Worm (Caenorhabditis elegans) whole organism, young adult: Measurements from ENCODE around the gene bgal-2.

ENCODE experiments used
- B0019.2 ChIP-seq: fragments of 200-800 bp; sonication (Bioruptor generic); conservative IDR thresholded peaks from 2 replicates; pipeline ENCODE4 v1.3.6; 2022; ENCODE audit warnings: missing genetic modification reagents, missing genetic modification characterization, missing compliant biosample characterization
- B0261.1 ChIP-seq: sonication (generic microtip); optimal IDR thresholded peaks from 2 replicates; lab custom pipeline; 2016; ENCODE audit warnings: mild to moderate bottlenecking, missing genetic modification characterization, moderate library complexity, missing compliant biosample characterization
- B0336.3 ChIP-seq: fragments of 200-800 bp; sonication (Bioruptor generic); IDR thresholded peaks from 2 replicates; pipeline ENCODE4 v1.3.6; 2022; ENCODE audit warnings: missing genetic modification characterization, missing compliant biosample characterization
- C17E4.6 ChIP-seq: fragments of 200-800 bp; sonication (Bioruptor generic); IDR thresholded peaks from 2 replicates; pipeline ENCODE4 v1.3.6; 2022; ENCODE audit warnings: missing genetic modification reagents, missing genetic modification characterization, missing compliant biosample characterization
- F39B2.1 ChIP-seq: fragments of 200-800 bp; sonication (Bioruptor generic); IDR thresholded peaks from 2 replicates; pipeline ENCODE4 v1.3.6; 2022; ENCODE audit warnings: missing genetic modification reagents, missing genetic modification characterization, missing compliant biosample characterization
- F49E8.2 ChIP-seq: sonication (generic microtip); optimal IDR thresholded peaks from 3 replicates; lab custom pipeline; 2017; ENCODE audit warnings: missing genetic modification characterization, mild to moderate bottlenecking, missing compliant biosample characterization, antibody characterized with exemption, moderate library complexity; ENCODE audit not compliant: insufficient read depth
- F52B5.7 ChIP-seq: sonication (generic microtip); optimal IDR thresholded peaks from 2 replicates; lab custom pipeline; 2016; ENCODE audit warnings: mild to moderate bottlenecking, missing genetic modification characterization, missing compliant biosample characterization
- F55B11.4 ChIP-seq: sonication (generic microtip); optimal IDR thresholded peaks from 2 replicates; lab custom pipeline; 2016; ENCODE audit warnings: missing compliant biosample characterization, missing genetic modification characterization, borderline replicate concordance; ENCODE audit not compliant: insufficient read depth
- F57A8.1 ChIP-seq: fragments of 200-800 bp; sonication (Bioruptor generic); optimal IDR thresholded peaks from 2 replicates; lab custom pipeline; 2018; ENCODE audit warnings: mild to moderate bottlenecking, missing genetic modification characterization, moderate library complexity, missing compliant biosample characterization
- K11D2.4 ChIP-seq: fragments of 200-800 bp; sonication (Bioruptor generic); IDR thresholded peaks from 2 replicates; pipeline ENCODE4 v1.3.6; 2022; ENCODE audit warnings: missing genetic modification reagents, missing genetic modification characterization, missing compliant biosample characterization
- T07F8.4 ChIP-seq: sonication (generic microtip); optimal IDR thresholded peaks from 2 replicates; lab custom pipeline; 2016; ENCODE audit warnings: mild to moderate bottlenecking, missing genetic modification characterization, moderate library complexity, missing compliant biosample characterization
- Y53F4B.3 ChIP-seq: fragments of 200-800 bp; sonication (Bioruptor generic); IDR thresholded peaks from 2 replicates; pipeline ENCODE4 v1.3.6; 2022; ENCODE audit warnings: missing genetic modification reagents, missing genetic modification characterization, missing compliant biosample characterization
- Y53G8AR.9 ChIP-seq: fragments of 200-800 bp; sonication (Bioruptor generic); conservative IDR thresholded peaks from 2 replicates; pipeline ENCODE4 v1.3.6; 2022; ENCODE audit warnings: missing genetic modification reagents, missing genetic modification characterization, missing compliant biosample characterization
- Y56A3A.18 ChIP-seq: fragments of 200-800 bp; sonication (Bioruptor generic); IDR thresholded peaks from 2 replicates; pipeline ENCODE4 v1.3.6; 2022; ENCODE audit warnings: missing genetic modification reagents, missing genetic modification characterization, missing compliant biosample characterization
- Y67H2A.10 ChIP-seq: fragments of 200-800 bp; sonication (Bioruptor generic); conservative IDR thresholded peaks from 2 replicates; pipeline ENCODE4 v1.3.6; 2022; ENCODE audit warnings: missing genetic modification reagents, missing genetic modification characterization, missing compliant biosample characterization
- Y95B8A.8 ChIP-seq: fragments of 200-800 bp; sonication (Bioruptor generic); IDR thresholded peaks from 2 replicates; pipeline ENCODE4 v1.3.6; 2022; ENCODE audit warnings: missing genetic modification reagents, missing genetic modification characterization, missing compliant biosample characterization
- ZK185.1 ChIP-seq: sonication (generic microtip); optimal IDR thresholded peaks from 2 replicates; lab custom pipeline; 2016; ENCODE audit warnings: mild to moderate bottlenecking, missing genetic modification characterization, missing compliant biosample characterization; ENCODE audit not compliant: poor library complexity, severe bottlenecking
- ama-1 ChIP-seq, 3 experiments: fragments of 150-350 bp in 1 of 3; sonication (generic microtip) in 2 of 3; optimal IDR thresholded peaks; 2 replicates each; lab custom pipeline; 2014 to 2018; ENCODE audit warnings: missing biosample characterization in 2 of 3, missing genetic modification characterization in 2 of 3, missing genetic modification reagents in 2 of 3
- aptf-2 ChIP-seq: fragments of 200-800 bp; sonication (Bioruptor generic); conservative IDR thresholded peaks from 2 replicates; pipeline ENCODE4 v1.3.6; 2022; ENCODE audit warnings: missing genetic modification reagents, missing genetic modification characterization, missing compliant biosample characterization
- bed-1 ChIP-seq: fragments of 200-800 bp; sonication (Bioruptor generic); IDR thresholded peaks from 2 replicates; pipeline ENCODE4 v1.3.6; 2022; ENCODE audit warnings: missing genetic modification reagents, missing genetic modification characterization, missing compliant biosample characterization
- bed-2 ChIP-seq: fragments of 200-800 bp; sonication (Bioruptor generic); IDR thresholded peaks from 2 replicates; pipeline ENCODE4 v1.3.6; 2022; ENCODE audit warnings: missing genetic modification reagents, missing genetic modification characterization, missing compliant biosample characterization
- ccch-3 ChIP-seq: fragments of 200-800 bp; sonication (Bioruptor generic); optimal IDR thresholded peaks from 2 replicates; lab custom pipeline; 2018; ENCODE audit warnings: mild to moderate bottlenecking, missing genetic modification characterization, missing compliant biosample characterization
- cebp-1 ChIP-seq, 2 experiments: fragments of 200-800 bp in 1 of 2; sonication (Bioruptor generic) in 1 of 2; sonication (generic microtip) in 1 of 2; IDR thresholded peaks in 1 of 2; optimal IDR thresholded peaks in 1 of 2; 2 replicates each; pipeline versions ENCODE4 v1.3.6 to Lab custom; 2017 to 2022; ENCODE audit warnings: missing compliant biosample characterization in 2 of 2, missing genetic modification characterization in 2 of 2, mild to moderate bottlenecking in 1 of 2, missing genetic modification reagents in 1 of 2, moderate library complexity in 1 of 2
- chd-7 ChIP-seq: sonication (generic microtip); optimal IDR thresholded peaks from 2 replicates; lab custom pipeline; 2016; ENCODE audit warnings: mild to moderate bottlenecking, missing genetic modification characterization, moderate library complexity, missing compliant biosample characterization
- dox-1 ChIP-seq: fragments of 200-800 bp; sonication (Bioruptor generic); IDR thresholded peaks from 2 replicates; pipeline ENCODE4 v1.3.6; 2022; ENCODE audit warnings: missing genetic modification reagents, missing genetic modification characterization, missing compliant biosample characterization
- efl-1 ChIP-seq: fragments of 150-350 bp; optimal IDR thresholded peaks from 2 replicates; lab custom pipeline; 2014; ENCODE audit warnings: missing biosample characterization, missing genetic modification reagents, missing genetic modification characterization
- egl-44 ChIP-seq: fragments of 200-800 bp; sonication (Bioruptor generic); IDR thresholded peaks from 2 replicates; pipeline ENCODE4 v1.3.6; 2022; ENCODE audit warnings: missing genetic modification reagents, missing genetic modification characterization, missing compliant biosample characterization
- ekl-4 ChIP-seq: fragments of 200-800 bp; sonication (Bioruptor generic); IDR thresholded peaks from 2 replicates; pipeline ENCODE4 v1.3.6; 2022; ENCODE audit warnings: missing genetic modification reagents, missing genetic modification characterization, missing compliant biosample characterization
- him-1 ChIP-seq: sonication (generic microtip); optimal IDR thresholded peaks from 2 replicates; lab custom pipeline; 2016; ENCODE audit warnings: missing genotype, missing genetic modification reagents, missing genetic modification characterization, missing compliant biosample characterization
- hlh-26 ChIP-seq: fragments of 200-800 bp; sonication (Bioruptor generic); conservative IDR thresholded peaks from 2 replicates; pipeline ENCODE4 v1.3.6; 2022; ENCODE audit warnings: missing genetic modification reagents, missing genetic modification characterization, missing compliant biosample characterization
- hmg-1.2 ChIP-seq: fragments of 200-800 bp; sonication (Bioruptor generic); IDR thresholded peaks from 2 replicates; pipeline ENCODE4 v1.3.6; 2022; ENCODE audit warnings: missing genetic modification reagents, missing genetic modification characterization, missing compliant biosample characterization
- hrde-1 ChIP-seq: sonication (generic microtip); optimal IDR thresholded peaks from 2 replicates; lab custom pipeline; 2016; ENCODE audit warnings: missing genetic modification characterization, mild to moderate bottlenecking, missing compliant biosample characterization, moderate library complexity, missing genotype, missing genetic modification reagents, borderline replicate concordance
- let-607 ChIP-seq, 2 experiments: fragments of 200-800 bp in 1 of 2; sonication (Bioruptor generic) in 1 of 2; sonication (generic microtip) in 1 of 2; optimal IDR thresholded peaks; 2 replicates each; lab custom pipeline; 2016 to 2018; ENCODE audit warnings: mild to moderate bottlenecking in 2 of 2, missing compliant biosample characterization in 2 of 2, missing genetic modification characterization in 2 of 2, moderate library complexity in 2 of 2, missing genotype in 1 of 2
- lin-40 ChIP-seq: sonication (generic microtip); optimal IDR thresholded peaks from 2 replicates; lab custom pipeline; 2016; ENCODE audit warnings: missing genetic modification characterization, mild to moderate bottlenecking, missing compliant biosample characterization, missing genotype, missing genetic modification reagents
- lin-54 ChIP-seq: fragments of 200-800 bp; sonication (Bioruptor generic); optimal IDR thresholded peaks from 2 replicates; lab custom pipeline; 2018; ENCODE audit warnings: mild to moderate bottlenecking, missing genetic modification characterization, missing compliant biosample characterization
- madf-6 ChIP-seq: fragments of 200-800 bp; sonication (Bioruptor generic); IDR thresholded peaks from 2 replicates; pipeline ENCODE4 v1.3.6; 2022; ENCODE audit warnings: missing genetic modification reagents, missing genetic modification characterization, missing compliant biosample characterization
- nfya-2 ChIP-seq: fragments of 200-800 bp; sonication (Bioruptor generic); IDR thresholded peaks from 2 replicates; pipeline ENCODE4 v1.3.6; 2022; ENCODE audit warnings: missing genetic modification reagents, missing genetic modification characterization, missing compliant biosample characterization
- nhr-120 ChIP-seq: fragments of 200-800 bp; sonication (Bioruptor generic); IDR thresholded peaks from 2 replicates; pipeline ENCODE4 v1.3.6; 2022; ENCODE audit warnings: missing genetic modification characterization, missing compliant biosample characterization
- nhr-27 ChIP-seq: fragments of 200-800 bp; sonication (Bioruptor generic); optimal IDR thresholded peaks from 2 replicates; lab custom pipeline; 2018; ENCODE audit warnings: mild to moderate bottlenecking, missing genetic modification characterization, moderate library complexity, missing compliant biosample characterization
- pbrm-1 ChIP-seq: fragments of 200-800 bp; sonication (Bioruptor generic); IDR thresholded peaks from 2 replicates; pipeline ENCODE4 v1.3.6; 2022; ENCODE audit warnings: missing genetic modification reagents, missing genetic modification characterization, missing compliant biosample characterization
- repo-1 ChIP-seq: sonication (generic microtip); optimal IDR thresholded peaks from 2 replicates; lab custom pipeline; 2017; ENCODE audit warnings: mild to moderate bottlenecking, missing genetic modification characterization, missing compliant biosample characterization
- sea-2 ChIP-seq: fragments of 200-800 bp; sonication (Bioruptor generic); IDR thresholded peaks from 2 replicates; pipeline ENCODE4 v1.3.6; 2022; ENCODE audit warnings: missing genetic modification characterization, missing compliant biosample characterization
- snpc-3.4 ChIP-seq: sonication (generic microtip); optimal IDR thresholded peaks from 2 replicates; lab custom pipeline; 2017; ENCODE audit warnings: missing genetic modification characterization, mild to moderate bottlenecking, missing compliant biosample characterization, antibody characterized with exemption, moderate library complexity, missing genotype, missing genetic modification reagents
- sptf-2 ChIP-seq: fragments of 200-800 bp; sonication (Bioruptor generic); optimal IDR thresholded peaks from 2 replicates; lab custom pipeline; 2018; ENCODE audit warnings: mild to moderate bottlenecking, missing genetic modification characterization, missing compliant biosample characterization
- tbx-9 ChIP-seq: sonication (generic microtip); optimal IDR thresholded peaks from 2 replicates; lab custom pipeline; 2016; ENCODE audit warnings: borderline replicate concordance, missing genetic modification characterization, inconsistent platforms, missing compliant biosample characterization
- unc-130 ChIP-seq: sonication (generic microtip); optimal IDR thresholded peaks from 2 replicates; lab custom pipeline; 2016; ENCODE audit warnings: missing genetic modification reagents, missing genetic modification characterization, missing compliant biosample characterization
- unc-62 ChIP-seq: fragments of 150-350 bp; optimal IDR thresholded peaks from 2 replicates; lab custom pipeline; 2014; ENCODE audit warnings: missing biosample characterization, missing genetic modification reagents, missing genetic modification characterization

The bgal-2 gene

ce11 chrX:6742891-6743290, 41.3 kb upstream of the bgal-2 start:
- TF ChIP-seq B0019.2 (GFP tag; lab: Robert Waterston, UW) (no peak), Y95B8A.8 (GFP tag; lab: Robert Waterston, UW) (no peak), nhr-120 (no peak), ZK185.1 (tag; lab: Kevin White, UChicago) (peak; percentile 36), unc-130 (GFP tag; lab: Kevin White, UChicago) (no peak), Y53F4B.3 (GFP tag; lab: Robert Waterston, UW) (no peak), nfya-2 (GFP tag; lab: Robert Waterston, UW) (no peak), Y67H2A.10 (GFP tag; lab: Robert Waterston, UW) (no peak), lin-40 (tag; lab: Kevin White, UChicago) (no peak), madf-6 (no peak), hmg-1.2 (GFP tag; lab: Robert Waterston, UW) (peak; percentile 14; the same call in 1 of the 2 replicates), F49E8.2 (no peak), ekl-4 (GFP tag; lab: Robert Waterston, UW) (no peak), let-607 (tag; optimal IDR thresholded peaks at IDR 0.05; lab: Kevin White, UChicago) (no peak), unc-62 (no peak), B0336.3 (GFP tag; lab: Robert Waterston, UW) (no peak), nhr-27 (no peak), K11D2.4 (no peak; the same call in 1 of the 2 replicates), him-1 (tag; lab: Kevin White, UChicago) (no peak), bed-1 (no peak), ccch-3 (GFP tag; lab: Kevin White, UChicago) (no peak), Y56A3A.18 (no peak), cebp-1 (GFP tag; IDR thresholded peaks at IDR 0.05; lab: Robert Waterston, UW) (no peak), cebp-1 (tag; optimal IDR thresholded peaks at IDR 0.05; lab: Kevin White, UChicago) (peak; percentile 21), snpc-3.4 (tag; lab: Kevin White, UChicago) (no peak), pbrm-1 (GFP tag; lab: Robert Waterston, UW) (no peak), F39B2.1 (no peak), repo-1 (tag; lab: Kevin White, UChicago) (no peak), T07F8.4 (tag; lab: Kevin White, UChicago) (no peak), B0261.1 (no peak), C17E4.6 (no peak), F57A8.1 (GFP tag; lab: Kevin White, UChicago) (no peak), bed-2 (GFP tag; lab: Robert Waterston, UW) (no peak), ama-1 (optimal IDR thresholded peaks at IDR 0.05; lab: Kevin White, UChicago) (peak; percentile 88), ama-1 (GFP tag; optimal IDR thresholded peaks at IDR 0.05; lab: Kevin White, UChicago) (no peak), tbx-9 (tag; lab: Kevin White, UChicago) (no peak), egl-44 (no peak), hrde-1 (tag; lab: Kevin White, UChicago) (no peak), hlh-26 (no peak), aptf-2 (GFP tag; lab: Robert Waterston, UW) (no peak), efl-1 (GFP tag; lab: Kevin White, UChicago) (no peak), dox-1 (GFP tag; lab: Robert Waterston, UW) (no peak; the same call in 1 of the 2 replicates), F52B5.7 (no peak), sea-2 (GFP tag; lab: Robert Waterston, UW) (no peak), chd-7 (tag; lab: Kevin White, UChicago) (peak; percentile 2), sptf-2 (GFP tag; lab: Kevin White, UChicago) (no peak), F55B11.4 (tag; lab: Kevin White, UChicago) (no peak), lin-54 (peak; percentile 10), Y53G8AR.9 (no peak)
